Worm (Caenorhabditis elegans) whole organism, mixed stage, embryonic: ENCODE measurements around the gene ntl-3.

Experiments
- M03D4.4 ChIP-seq: sonication (generic microtip); optimal IDR thresholded peaks from 2 replicates; lab custom pipeline; 2017; ENCODE audit warnings: mild to moderate bottlenecking, missing genetic modification characterization, missing compliant biosample characterization
- bed-3 ChIP-seq: fragments of 200-800 bp; sonication (Bioruptor generic); optimal IDR thresholded peaks from 3 replicates; lab custom pipeline; 2018; ENCODE audit warnings: mild to moderate bottlenecking, missing genetic modification characterization, moderate library complexity, missing compliant biosample characterization
- blmp-1 ChIP-seq: fragments of 150-350 bp; optimal IDR thresholded peaks from 2 replicates; lab custom pipeline; 2014; ENCODE audit warnings: missing biosample characterization, missing genetic modification characterization
- ceh-39 ChIP-seq: fragments of 150-350 bp; optimal IDR thresholded peaks from 2 replicates; lab custom pipeline; 2014; ENCODE audit warnings: missing biosample characterization, missing genetic modification characterization
- ceh-43 ChIP-seq: fragments of 200-800 bp; sonication (Bioruptor generic); optimal IDR thresholded peaks from 2 replicates; lab custom pipeline; 2018; ENCODE audit warnings: mild to moderate bottlenecking, missing genetic modification characterization, moderate library complexity, missing compliant biosample characterization
- ceh-83 ChIP-seq: fragments of 200-800 bp; sonication (Bioruptor generic); optimal IDR thresholded peaks from 2 replicates; lab custom pipeline; 2018; ENCODE audit warnings: mild to moderate bottlenecking, missing genetic modification characterization, missing compliant biosample characterization
- ces-1 ChIP-seq: fragments of 150-350 bp; optimal IDR thresholded peaks from 2 replicates; lab custom pipeline; 2014; ENCODE audit warnings: missing biosample characterization, missing genetic modification reagents, missing genetic modification characterization
- cnd-1 ChIP-seq: fragments of 200-800 bp; sonication (Bioruptor generic); optimal IDR thresholded peaks from 2 replicates; lab custom pipeline; 2018; ENCODE audit warnings: mild to moderate bottlenecking, missing genetic modification characterization, missing compliant biosample characterization
- drap-1 ChIP-seq: fragments of 200-800 bp; sonication (Bioruptor generic); optimal IDR thresholded peaks from 3 replicates; lab custom pipeline; 2018; ENCODE audit warnings: mild to moderate bottlenecking, missing genetic modification characterization, missing compliant biosample characterization
- elt-1 ChIP-seq: sonication (generic microtip); optimal IDR thresholded peaks from 2 replicates; lab custom pipeline; 2017; ENCODE audit warnings: missing genetic modification characterization, mild to moderate bottlenecking, missing compliant biosample characterization, antibody characterized with exemption, moderate library complexity, borderline replicate concordance; ENCODE audit not compliant: insufficient read depth
- elt-3 ChIP-seq: fragments of 150-350 bp; optimal IDR thresholded peaks from 2 replicates; lab custom pipeline; 2014; ENCODE audit warnings: missing biosample characterization, missing genetic modification characterization
- flh-1 ChIP-seq: fragments of 200-800 bp; sonication (Bioruptor generic); optimal IDR thresholded peaks from 2 replicates; lab custom pipeline; 2018; ENCODE audit warnings: mild to moderate bottlenecking, missing genetic modification characterization, moderate library complexity, missing compliant biosample characterization
- ham-2 ChIP-seq: fragments of 200-800 bp; sonication (Bioruptor generic); optimal IDR thresholded peaks from 2 replicates; lab custom pipeline; 2018; ENCODE audit warnings: mild to moderate bottlenecking, missing genetic modification characterization, missing compliant biosample characterization
- hlh-1 ChIP-seq: fragments of 150-350 bp; optimal IDR thresholded peaks from 2 replicates; lab custom pipeline; 2014; ENCODE audit warnings: missing biosample characterization, missing genetic modification reagents, missing genetic modification characterization
- lin-13 ChIP-seq: fragments of 150-350 bp; optimal IDR thresholded peaks from 2 replicates; lab custom pipeline; 2014; ENCODE audit warnings: missing biosample characterization, missing genetic modification characterization
- lin-32 ChIP-seq: fragments of 200-800 bp; sonication (Bioruptor generic); optimal IDR thresholded peaks from 2 replicates; lab custom pipeline; 2018; ENCODE audit warnings: mild to moderate bottlenecking, missing genetic modification characterization, missing compliant biosample characterization
- lsy-2 ChIP-seq: fragments of 150-350 bp; optimal IDR thresholded peaks from 2 replicates; lab custom pipeline; 2014; ENCODE audit warnings: missing biosample characterization, missing genetic modification characterization
- mab-5 ChIP-seq: fragments of 150-350 bp; optimal IDR thresholded peaks from 2 replicates; lab custom pipeline; 2014; ENCODE audit warnings: missing biosample characterization, missing genetic modification characterization
- mep-1 ChIP-seq: fragments of 150-350 bp; optimal IDR thresholded peaks from 2 replicates; lab custom pipeline; 2017; ENCODE audit warnings: missing biosample characterization, missing genetic modification reagents, missing genetic modification characterization, inconsistent platforms
- mls-2 ChIP-seq: sonication (generic microtip); optimal IDR thresholded peaks from 2 replicates; lab custom pipeline; 2016; ENCODE audit warnings: mild to moderate bottlenecking, missing genetic modification characterization, moderate library complexity, missing compliant biosample characterization
- nhr-12 ChIP-seq: fragments of 150-350 bp; optimal IDR thresholded peaks from 2 replicates; lab custom pipeline; 2014; ENCODE audit warnings: missing biosample characterization, missing genetic modification characterization
- nhr-2 ChIP-seq: fragments of 150-350 bp; optimal IDR thresholded peaks from 2 replicates; lab custom pipeline; 2014; ENCODE audit warnings: missing biosample characterization, missing genetic modification characterization
- nhr-237 ChIP-seq: fragments of 150-350 bp; optimal IDR thresholded peaks from 2 replicates; lab custom pipeline; 2014; ENCODE audit warnings: missing biosample characterization, missing genetic modification characterization
- nhr-28 ChIP-seq: fragments of 150-350 bp; optimal IDR thresholded peaks from 2 replicates; lab custom pipeline; 2014; ENCODE audit warnings: missing biosample characterization, missing genetic modification characterization
- nhr-76 ChIP-seq: sonication (generic microtip); optimal IDR thresholded peaks from 2 replicates; lab custom pipeline; 2017; ENCODE audit warnings: missing biosample characterization, missing genetic modification characterization
- pha-4 ChIP-seq: fragments of 150-350 bp; optimal IDR thresholded peaks from 2 replicates; lab custom pipeline; 2018; ENCODE audit warnings: missing biosample characterization, missing genetic modification reagents, missing genetic modification characterization
- sem-2 ChIP-seq: fragments of 200-800 bp; sonication (Bioruptor generic); optimal IDR thresholded peaks from 2 replicates; lab custom pipeline; 2018; ENCODE audit warnings: mild to moderate bottlenecking, missing genetic modification characterization, missing compliant biosample characterization
- snpc-4 ChIP-seq: fragments of 150-350 bp; optimal IDR thresholded peaks from 2 replicates; lab custom pipeline; 2014; ENCODE audit warnings: missing biosample characterization, missing genetic modification characterization
- sptf-1 ChIP-seq: sonication (generic microtip); optimal IDR thresholded peaks from 2 replicates; lab custom pipeline; 2017; ENCODE audit warnings: mild to moderate bottlenecking, missing genetic modification characterization, moderate library complexity, missing compliant biosample characterization
- tbx-8 ChIP-seq: fragments of 200-800 bp; sonication (Bioruptor generic); optimal IDR thresholded peaks from 2 replicates; lab custom pipeline; 2018; ENCODE audit warnings: mild to moderate bottlenecking, missing genetic modification characterization, moderate library complexity, missing compliant biosample characterization
- unc-120 ChIP-seq: sonication (generic microtip); optimal IDR thresholded peaks from 2 replicates; lab custom pipeline; 2017; ENCODE audit warnings: missing genetic modification characterization, missing compliant biosample characterization; ENCODE audit not compliant: poor library complexity, severe bottlenecking
- unc-39 ChIP-seq: fragments of 150-350 bp; optimal IDR thresholded peaks from 2 replicates; lab custom pipeline; 2014; ENCODE audit warnings: missing biosample characterization, missing genetic modification characterization
- unc-62 ChIP-seq: fragments of 150-350 bp; optimal IDR thresholded peaks from 2 replicates; lab custom pipeline; 2014; ENCODE audit warnings: missing biosample characterization, missing genetic modification reagents, missing genetic modification characterization
- zip-8 ChIP-seq: fragments of 150-350 bp; optimal IDR thresholded peaks from 2 replicates; lab custom pipeline; 2014; ENCODE audit warnings: missing biosample characterization, missing genetic modification characterization
- ztf-11 ChIP-seq: fragments of 150-350 bp; optimal IDR thresholded peaks from 2 replicates; lab custom pipeline; 2014; ENCODE audit warnings: missing biosample characterization, missing genetic modification characterization

The ntl-3 gene

ce11 chrIII:11829062-11829461 is 17.2 kb downstream of the ntl-3 start:
- TF ChIP-seq ceh-83 (no peak), bed-3 (no peak)

DNA sequence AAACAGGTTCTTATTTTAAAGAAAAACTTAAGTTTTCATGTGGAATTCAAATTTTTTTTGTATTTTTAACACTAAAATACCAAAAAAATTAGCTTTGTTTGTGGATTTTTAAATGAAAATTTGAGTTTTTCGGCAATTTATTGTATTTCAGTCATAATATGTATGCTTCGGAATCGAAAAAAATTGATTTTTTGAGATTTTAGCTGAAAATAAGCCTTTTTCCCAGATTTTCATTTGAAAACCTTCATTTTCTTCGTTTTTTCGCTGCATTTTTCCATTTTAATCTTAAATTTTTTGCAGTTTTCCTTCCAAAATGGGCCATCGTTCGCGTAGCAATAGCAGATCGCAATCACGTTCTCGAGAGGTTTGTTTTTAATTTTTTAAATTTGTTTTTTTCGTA is 20.1 kb downstream of the ntl-3 start, which contains the start of gene rsp-8:
Gene rsp-8 (plus strand): TSS at position 301 of the 400 bp plus-strand sequence.
- no peak for TF ChIP-seq nhr-237 (tag; lab: Kevin White, UChicago)

- TF ChIP-seq hlh-1 (tag; lab: Kevin White, UChicago): peak; percentile 65
- TF ChIP-seq zip-8: no peak
- TF ChIP-seq ham-2: no peak
- no peak for TF ChIP-seq tbx-8 (GFP tag; lab: Kevin White, UChicago)
- peak; percentile 14 for TF ChIP-seq mab-5 (tag; lab: Kevin White, UChicago)
- no peak for TF ChIP-seq nhr-237 (tag; lab: Kevin White, UChicago)
- TF ChIP-seq nhr-76 (tag; lab: Kevin White, UChicago): no peak
- TF ChIP-seq mls-2 (tag; lab: Kevin White, UChicago): peak; percentile 42
- no peak for TF ChIP-seq unc-62
- peak; percentile 71 for TF ChIP-seq mep-1
- TF ChIP-seq ceh-43 (GFP tag; lab: Kevin White, UChicago): peak; percentile 39
- no peak for TF ChIP-seq elt-1 (tag; lab: Kevin White, UChicago)
- TF ChIP-seq bed-3: no peak
- TF ChIP-seq sem-2: no peak
- TF ChIP-seq unc-39 (tag; lab: Kevin White, UChicago): no peak
- no peak for TF ChIP-seq nhr-2 (tag; lab: Kevin White, UChicago)
- TF ChIP-seq pha-4 (tag; lab: Kevin White, UChicago): peak; percentile 66
- TF ChIP-seq snpc-4 (tag; lab: Kevin White, UChicago): no peak
- TF ChIP-seq lin-13 (tag; lab: Kevin White, UChicago): peak; percentile 80
- no peak for TF ChIP-seq unc-120 (tag; lab: Kevin White, UChicago)
- no peak for TF ChIP-seq ceh-83
- peak; percentile 77 for TF ChIP-seq lsy-2 (tag; lab: Kevin White, UChicago)
- no peak for TF ChIP-seq drap-1 (GFP tag; lab: Kevin White, UChicago)
- TF ChIP-seq cnd-1: peak; percentile 10
- TF ChIP-seq nhr-12 (tag; lab: Kevin White, UChicago): no peak
- no peak for TF ChIP-seq blmp-1 (tag; lab: Kevin White, UChicago)
- no peak for TF ChIP-seq flh-1 (GFP tag; lab: Kevin White, UChicago)
- no peak for TF ChIP-seq lin-32
- peak; percentile 50 for TF ChIP-seq ces-1 (GFP tag; lab: Kevin White, UChicago)
- peak; percentile 89 for TF ChIP-seq ceh-39 (tag; lab: Kevin White, UChicago)
- TF ChIP-seq nhr-28 (tag; lab: Kevin White, UChicago): no peak
- TF ChIP-seq M03D4.4 (tag; lab: Kevin White, UChicago): no peak
- TF ChIP-seq ztf-11 (tag; lab: Kevin White, UChicago): no peak
- TF ChIP-seq sptf-1 (tag; lab: Kevin White, UChicago): no peak
- no peak for TF ChIP-seq elt-3 (tag; lab: Kevin White, UChicago)
Measured at ce11 chrIII:11825654-11826053, 20.6 kb downstream of the ntl-3 start.

DNA sequence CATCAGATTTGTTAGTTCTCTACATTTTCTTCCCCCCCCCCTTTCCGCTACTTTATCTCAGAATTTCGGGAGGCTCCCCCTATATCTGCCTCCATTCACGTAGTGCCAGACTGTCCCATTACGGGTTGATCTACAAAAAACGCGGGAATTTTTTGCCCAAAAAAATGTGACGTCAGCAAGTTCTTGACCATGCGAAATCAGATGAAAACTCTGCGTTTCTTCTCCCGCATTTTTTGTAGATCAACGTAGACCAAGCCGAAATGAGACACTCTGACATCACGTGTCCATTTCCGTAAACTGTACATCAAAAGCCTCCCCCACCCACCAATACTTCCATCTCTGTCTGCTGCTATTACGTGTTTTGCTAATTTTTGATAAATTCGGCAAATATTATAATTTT is 21.7 kb downstream of the ntl-3 start:
- TF ChIP-seq lin-13 (tag; lab: Kevin White, UChicago) (no peak), lsy-2 (tag; lab: Kevin White, UChicago) (no peak), elt-3 (tag; lab: Kevin White, UChicago) (no peak), ces-1 (GFP tag; lab: Kevin White, UChicago) (no peak), mls-2 (tag; lab: Kevin White, UChicago) (no peak), hlh-1 (tag; lab: Kevin White, UChicago) (no peak), flh-1 (GFP tag; lab: Kevin White, UChicago) (no peak), ceh-83 (no peak), ceh-39 (tag; lab: Kevin White, UChicago) (no peak), ham-2 (no peak), sem-2 (no peak), ceh-43 (GFP tag; lab: Kevin White, UChicago) (no peak), pha-4 (tag; lab: Kevin White, UChicago) (no peak), blmp-1 (tag; lab: Kevin White, UChicago) (no peak), tbx-8 (GFP tag; lab: Kevin White, UChicago) (no peak), nhr-12 (tag; lab: Kevin White, UChicago) (no peak), elt-1 (tag; lab: Kevin White, UChicago) (no peak), mab-5 (tag; lab: Kevin White, UChicago) (no peak), nhr-237 (tag; lab: Kevin White, UChicago) (no peak), nhr-76 (tag; lab: Kevin White, UChicago) (no peak)
